Comparison of ENCODE assay signal across 1 fruit fly cellular context in the genomic region with DNA sequence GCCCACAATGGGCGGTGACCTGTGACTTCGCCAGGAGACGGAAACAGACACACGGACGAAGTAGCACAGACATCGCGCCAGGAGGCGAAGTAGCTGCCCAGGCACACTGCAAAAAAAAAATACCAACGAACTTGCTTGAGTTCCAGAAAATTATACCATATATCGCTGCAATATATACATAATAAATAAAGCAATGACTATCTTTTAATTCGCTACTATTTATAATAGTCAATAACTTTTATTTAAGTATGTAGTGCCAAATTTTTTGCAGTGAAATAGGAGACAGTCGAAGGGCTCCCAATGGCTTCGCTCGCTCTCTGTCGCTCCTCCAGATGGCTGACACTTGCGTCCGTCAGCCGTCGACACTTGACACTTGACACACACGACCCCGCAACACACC.
TF ChIP-seq lines count a peak whose summit lies in the region.

No protein-coding gene starts in this region.

TF ChIP-seq in whole organism, embryonic, 481 proteins besides CTCF, POLR2A, EP300 and RAD21 (continued from another document and continues in another):
- TF ChIP-seq CG11093 (GFP tag; IDR thresholded peaks at IDR 0.05; lab: Robert Waterston, UW) (no peak), CG42726 (GFP tag; IDR thresholded peaks at IDR 0.05; lab: Robert Waterston, UW; ENCODE audit: partially characterized antibody) (no peak), CG31224 (GFP tag; IDR thresholded peaks at IDR 0.05; lab: Robert Waterston, UW) (0 out of 2 replicates have a peak, but pooled peaks have one; percentile 27), Ets97D (GFP tag; optimal IDR thresholded peaks at IDR 0.05; lab: Kevin White, UChicago) (no peak), Rfx (GFP tag; IDR thresholded peaks at IDR 0.05; lab: Robert Waterston, UW) (peak; percentile 57; the same call in 1 of the 2 replicates), ro (GFP tag; IDR thresholded peaks at IDR 0.05; lab: Robert Waterston, UW) (no peak), CG12155 (GFP tag; optimal IDR thresholded peaks at IDR 0.05; lab: Kevin White, UChicago) (no peak), Rx (GFP tag; IDR thresholded peaks at IDR 0.05; lab: Robert Waterston, UW) (no peak), eve (GFP tag; optimal IDR thresholded peaks at IDR 0.05; lab: Kevin White, UChicago) (no peak), gfzf (GFP tag; optimal IDR thresholded peaks at IDR 0.05; lab: Kevin White, UChicago) (no peak), cwo (GFP tag; optimal IDR thresholded peaks at IDR 0.05; lab: Kevin White, UChicago) (peak; percentile 7), Sin3A (optimal IDR thresholded peaks at IDR 0.05; lab: Kevin White, UChicago) (no peak), Sox100B (GFP tag; optimal IDR thresholded peaks at IDR 0.05; lab: Kevin White, UChicago) (no peak), chinmo (GFP tag; IDR thresholded peaks at IDR 0.05; lab: Robert Waterston, UW; ENCODE audit: partially characterized antibody) (no peak), CG7745 (tag; optimal IDR thresholded peaks at IDR 0.05; lab: Kevin White, UChicago) (no peak), CG9727 (GFP tag; optimal IDR thresholded peaks at IDR 0.05; lab: Kevin White, UChicago) (peak; percentile 65), HHEX (GFP tag; optimal IDR thresholded peaks at IDR 0.05; lab: Kevin White, UChicago) (no peak), gem (tag; optimal IDR thresholded peaks at IDR 0.05; lab: Kevin White, UChicago) (peak; percentile 38), dati (GFP tag; IDR thresholded peaks at IDR 0.05; lab: Robert Waterston, UW) (no peak), CG4707 (GFP tag; optimal IDR thresholded peaks at IDR 0.05; lab: Kevin White, UChicago) (no peak), Deaf1 (tag; optimal IDR thresholded peaks at IDR 0.05; lab: Kevin White, UChicago) (no peak), CG13894 (tag; optimal IDR thresholded peaks at IDR 0.05; lab: Kevin White, UChicago) (no peak), CG6272 (GFP tag; IDR thresholded peaks at IDR 0.05; lab: Robert Waterston, UW) (no peak), CG4820 (GFP tag; optimal IDR thresholded peaks at IDR 0.05; lab: Kevin White, UChicago) (no peak), CG2875 (GFP tag; optimal IDR thresholded peaks at IDR 0.05; lab: Kevin White, UChicago) (no peak), vfl (GFP tag; optimal IDR thresholded peaks at IDR 0.05; lab: Kevin White, UChicago) (no peak), stc (GFP tag; IDR thresholded peaks at IDR 0.05; lab: Robert Waterston, UW) (no peak), Dad (GFP tag; optimal IDR thresholded peaks at IDR 0.05; lab: Kevin White, UChicago) (no peak), Doc2 (GFP tag; IDR thresholded peaks at IDR 0.05; lab: Robert Waterston, UW) (no peak), CoRest (tag; optimal IDR thresholded peaks at IDR 0.05; lab: Kevin White, UChicago) (peak; percentile 15), exex (tag; optimal IDR thresholded peaks at IDR 0.05; lab: Kevin White, UChicago) (no peak), Atf6 (GFP tag; IDR thresholded peaks at IDR 0.05; lab: Robert Waterston, UW) (0 out of 2 replicates have a peak, but pooled peaks have one; percentile 39), nom (GFP tag; optimal IDR thresholded peaks at IDR 0.05; lab: Kevin White, UChicago) (no peak), Gug (GFP tag; IDR thresholded peaks at IDR 0.05; lab: Robert Waterston, UW) (0 out of 4 replicates have a peak, but pooled peaks have one; percentile 21), CG34422 (GFP tag; IDR thresholded peaks at IDR 0.05; lab: Robert Waterston, UW) (no peak), HLH4C (GFP tag; IDR thresholded peaks at IDR 0.05; lab: Robert Waterston, UW; ENCODE audit: partially characterized antibody) (no peak), sima (GFP tag; optimal IDR thresholded peaks at IDR 0.05; lab: Kevin White, UChicago) (no peak), peb (GFP tag; IDR thresholded peaks at IDR 0.05; lab: Robert Waterston, UW) (no peak), yki (optimal IDR thresholded peaks at IDR 0.05; lab: Kevin White, UChicago) (no peak), Dfd (GFP tag; optimal IDR thresholded peaks at IDR 0.05; lab: Kevin White, UChicago) (no peak), CG10431 (GFP tag; optimal IDR thresholded peaks at IDR 0.05; lab: Kevin White, UChicago) (no peak), ewg (GFP tag; optimal IDR thresholded peaks at IDR 0.05; lab: Kevin White, UChicago) (no peak), Optix (GFP tag; IDR thresholded peaks at IDR 0.05; lab: Robert Waterston, UW) (no peak), usp (GFP tag; optimal IDR thresholded peaks at IDR 0.05; lab: Kevin White, UChicago) (no peak), CG8089 (GFP tag; optimal IDR thresholded peaks at IDR 0.05; lab: Kevin White, UChicago) (no peak), Aef1 (GFP tag; IDR thresholded peaks at IDR 0.05; lab: Robert Waterston, UW) (no peak), CG11456 (GFP tag; IDR thresholded peaks at IDR 0.05; lab: Robert Waterston, UW) (no peak), E2f1 (GFP tag; IDR thresholded peaks at IDR 0.05; lab: Robert Waterston, UW) (0 out of 2 replicates have a peak, but pooled peaks have one; percentile 15), slp2 (GFP tag; optimal IDR thresholded peaks at IDR 0.05; lab: Kevin White, UChicago) (no peak), dysf (GFP tag; IDR thresholded peaks at IDR 0.05; lab: Robert Waterston, UW) (peak; percentile 49; the same call in 1 of the 3 replicates), CG9876 (GFP tag; optimal IDR thresholded peaks at IDR 0.05; lab: Kevin White, UChicago) (no peak), CG6254 (GFP tag; optimal IDR thresholded peaks at IDR 0.05; lab: Kevin White, UChicago) (no peak), CG12104 (GFP tag; optimal IDR thresholded peaks at IDR 0.05; lab: Kevin White, UChicago) (no peak), scrt (GFP tag; optimal IDR thresholded peaks at IDR 0.05; lab: Kevin White, UChicago) (peak; percentile 11), hkb (optimal IDR thresholded peaks at IDR 0.05; lab: Kevin White, UChicago) (no peak), hkb (GFP tag; IDR thresholded peaks at IDR 0.05; lab: Robert Waterston, UW) (peak; percentile 45), CG12942 (GFP tag; optimal IDR thresholded peaks at IDR 0.05; lab: Kevin White, UChicago) (no peak), CG3065 (GFP tag; optimal IDR thresholded peaks at IDR 0.05; lab: Kevin White, UChicago) (no peak), NfI (GFP tag; optimal IDR thresholded peaks at IDR 0.05; lab: Kevin White, UChicago) (no peak), CG6854 (GFP tag; optimal IDR thresholded peaks at IDR 0.05; lab: Kevin White, UChicago) (no peak), Doc3 (GFP tag; IDR thresholded peaks at IDR 0.05; lab: Robert Waterston, UW; ENCODE audit: partially characterized antibody) (no peak), ash1 (GFP tag; optimal IDR thresholded peaks at IDR 0.05; lab: Kevin White, UChicago) (no peak), CG6791 (GFP tag; IDR thresholded peaks at IDR 0.05; lab: Robert Waterston, UW; ENCODE audit: partially characterized antibody) (no peak), CG13287 (GFP tag; IDR thresholded peaks at IDR 0.05; lab: Robert Waterston, UW; ENCODE audit: partially characterized antibody) (no peak), Max (GFP tag; optimal IDR thresholded peaks at IDR 0.05; lab: Kevin White, UChicago) (no peak), tgo (GFP tag; IDR thresholded peaks at IDR 0.05; lab: Robert Waterston, UW) (no peak), Nf-YC (tag; optimal IDR thresholded peaks at IDR 0.05; lab: Kevin White, UChicago) (peak; percentile 13), CG3838 (GFP tag; optimal IDR thresholded peaks at IDR 0.05; lab: Kevin White, UChicago) (no peak), hth (optimal IDR thresholded peaks at IDR 0.05; lab: Kevin White, UChicago) (no peak), CG10565 (GFP tag; optimal IDR thresholded peaks at IDR 0.05; lab: Kevin White, UChicago) (no peak), BEAF-32 (GFP tag; optimal IDR thresholded peaks at IDR 0.05; lab: Kevin White, UChicago) (no peak), CG18476 (GFP tag; optimal IDR thresholded peaks at IDR 0.05; lab: Kevin White, UChicago) (no peak), ssp (GFP tag; IDR thresholded peaks at IDR 0.05; lab: Robert Waterston, UW) (peak; percentile 29; the same call in 1 of the 2 replicates), pita (GFP tag; optimal IDR thresholded peaks at IDR 0.05; lab: Kevin White, UChicago) (no peak), CG15696 (tag; optimal IDR thresholded peaks at IDR 0.05; lab: Kevin White, UChicago) (peak; percentile 76), jing (GFP tag; optimal IDR thresholded peaks at IDR 0.05; lab: Kevin White, UChicago) (no peak), CG2120 (GFP tag; optimal IDR thresholded peaks at IDR 0.05; lab: Kevin White, UChicago) (peak; percentile 30), Lhr (GFP tag; optimal IDR thresholded peaks at IDR 0.05; lab: Kevin White, UChicago) (no peak), gcm (GFP tag; optimal IDR thresholded peaks at IDR 0.05; lab: Kevin White, UChicago) (no peak), Fer3 (tag; optimal IDR thresholded peaks at IDR 0.05; lab: Kevin White, UChicago) (peak; percentile 6), ftz-f1 (GFP tag; optimal IDR thresholded peaks at IDR 0.05; lab: Kevin White, UChicago) (no peak), Awh (GFP tag; IDR thresholded peaks at IDR 0.05; lab: Robert Waterston, UW) (no peak), zfh1 (GFP tag; IDR thresholded peaks at IDR 0.05; lab: Robert Waterston, UW) (peak; percentile 72), Tbp (GFP tag; optimal IDR thresholded peaks at IDR 0.05; lab: Kevin White, UChicago) (no peak), so (GFP tag; IDR thresholded peaks at IDR 0.05; lab: Robert Waterston, UW) (no peak), CG13775 (GFP tag; optimal IDR thresholded peaks at IDR 0.05; lab: Kevin White, UChicago) (peak; percentile 36), CG3995 (GFP tag; optimal IDR thresholded peaks at IDR 0.05; lab: Kevin White, UChicago) (no peak), Lpt (GFP tag; optimal IDR thresholded peaks at IDR 0.05; lab: Kevin White, UChicago) (no peak), Stat92E (GFP tag; optimal IDR thresholded peaks at IDR 0.05; lab: Kevin White, UChicago) (no peak), Hand (GFP tag; optimal IDR thresholded peaks at IDR 0.05; lab: Kevin White, UChicago) (peak; percentile 8), row (GFP tag; IDR thresholded peaks at IDR 0.05; lab: Robert Waterston, UW) (peak; percentile 67), CG17328 (GFP tag; IDR thresholded peaks at IDR 0.05; lab: Robert Waterston, UW) (peak; percentile 45; the same call in 1 of the 2 replicates), CG2678 (tag; optimal IDR thresholded peaks at IDR 0.05; lab: Kevin White, UChicago) (peak; percentile 43), D19A (tag; optimal IDR thresholded peaks at IDR 0.05; lab: Kevin White, UChicago) (no peak), oc (tag; optimal IDR thresholded peaks at IDR 0.05; lab: Kevin White, UChicago) (no peak), emc (GFP tag; optimal IDR thresholded peaks at IDR 0.05; lab: Kevin White, UChicago) (no peak), Atf3 (GFP tag; optimal IDR thresholded peaks at IDR 0.05; lab: Kevin White, UChicago) (no peak), dmrt99B (tag; optimal IDR thresholded peaks at IDR 0.05; lab: Kevin White, UChicago) (peak; percentile 12), al (GFP tag; IDR thresholded peaks at IDR 0.05; lab: Robert Waterston, UW) (no peak), CG2202 (tag; optimal IDR thresholded peaks at IDR 0.05; lab: Kevin White, UChicago) (no peak), CG2889 (GFP tag; IDR thresholded peaks at IDR 0.05; lab: Robert Waterston, UW) (no peak), cad (GFP tag; optimal IDR thresholded peaks at IDR 0.05; lab: Kevin White, UChicago) (no peak), Hr51 (GFP tag; optimal IDR thresholded peaks at IDR 0.05; lab: Kevin White, UChicago) (peak in 1 of 2 experiments; percentile 26), kay (GFP tag; optimal IDR thresholded peaks at IDR 0.05; lab: Kevin White, UChicago) (no peak), CG18764 (GFP tag; optimal IDR thresholded peaks at IDR 0.05; lab: Kevin White, UChicago) (no peak), ERR (GFP tag; optimal IDR thresholded peaks at IDR 0.05; lab: Kevin White, UChicago) (no peak), tup (GFP tag; optimal IDR thresholded peaks at IDR 0.05; lab: Kevin White, UChicago) (no peak), Hr39 (optimal IDR thresholded peaks at IDR 0.05; lab: Kevin White, UChicago) (no peak), fru (optimal IDR thresholded peaks at IDR 0.05; lab: Kevin White, UChicago) (no peak), CG12236 (GFP tag; optimal IDR thresholded peaks at IDR 0.05; lab: Kevin White, UChicago) (no peak), CG8281 (tag; optimal IDR thresholded peaks at IDR 0.05; lab: Kevin White, UChicago) (no peak), vvl (GFP tag; IDR thresholded peaks at IDR 0.05; lab: Robert Waterston, UW) (peak; percentile 41), Atf-2 (GFP tag; optimal IDR thresholded peaks at IDR 0.05; lab: Kevin White, UChicago) (no peak), nau (GFP tag; optimal IDR thresholded peaks at IDR 0.05; lab: Kevin White, UChicago) (no peak), CG4404 (GFP tag; IDR thresholded peaks at IDR 0.05; lab: Robert Waterston, UW) (peak; percentile 76), CG1233 (GFP tag; optimal IDR thresholded peaks at IDR 0.05; lab: Kevin White, UChicago) (no peak), Mrtf (GFP tag; IDR thresholded peaks at IDR 0.05; lab: Robert Waterston, UW) (no peak), bbx (GFP tag; IDR thresholded peaks at IDR 0.05; lab: Robert Waterston, UW; ENCODE audit: partially characterized antibody) (no peak), bigmax (GFP tag; optimal IDR thresholded peaks at IDR 0.05; lab: Kevin White, UChicago) (no peak), bowl (GFP tag; IDR thresholded peaks at IDR 0.05; lab: Robert Waterston, UW) (no peak), sr (GFP tag; IDR thresholded peaks at IDR 0.05; lab: Robert Waterston, UW) (no peak), fd3F (GFP tag; optimal IDR thresholded peaks at IDR 0.05; lab: Kevin White, UChicago) (no peak), nmo (GFP tag; optimal IDR thresholded peaks at IDR 0.05; lab: Kevin White, UChicago) (peak; percentile 14), ttk (GFP tag; IDR thresholded peaks at IDR 0.05; lab: Robert Waterston, UW) (no peak), CG10321 (GFP tag; IDR thresholded peaks at IDR 0.05; lab: Robert Waterston, UW) (no peak), Ravus (GFP tag; IDR thresholded peaks at IDR 0.05; lab: Robert Waterston, UW) (no peak), CG8388 (GFP tag; optimal IDR thresholded peaks at IDR 0.05; lab: Kevin White, UChicago) (no peak), Camta (GFP tag; optimal IDR thresholded peaks at IDR 0.05; lab: Kevin White, UChicago) (no peak), ci (GFP tag; IDR thresholded peaks at IDR 0.05; lab: Robert Waterston, UW) (0 out of 3 replicates have a peak, but pooled peaks have one; percentile 25), Elba2 (GFP tag; optimal IDR thresholded peaks at IDR 0.05; lab: Kevin White, UChicago) (no peak), chn (GFP tag; optimal IDR thresholded peaks at IDR 0.05; lab: Kevin White, UChicago) (no peak), esg (GFP tag; conservative IDR thresholded peaks at IDR 0.05; lab: Robert Waterston, UW) (0 out of 2 replicates have a peak, but pooled peaks have one; percentile 19)
